In genomic region chr3L:21453623-21454022, dm6 we compare ENCODE assay signal across 2 fruit fly cellular contexts.
TF ChIP-seq lines count a peak whose summit lies in the region.

No protein-coding gene starts in this region.

TF ChIP-seq in whole organism, embryonic, 481 proteins besides CTCF, POLR2A, EP300 and RAD21 (continued from another document and continues in another):
- TF ChIP-seq CG34376 (GFP tag; optimal IDR thresholded peaks at IDR 0.05; lab: Kevin White, UChicago), result no peak
- peak; percentile 48 for TF ChIP-seq CG7556 (GFP tag; optimal IDR thresholded peaks at IDR 0.05; lab: Kevin White, UChicago)
- no peak for TF ChIP-seq HLHmδ (GFP tag; optimal IDR thresholded peaks at IDR 0.05; lab: Kevin White, UChicago)
- peak; percentile 58 for TF ChIP-seq CG2678 (tag; optimal IDR thresholded peaks at IDR 0.05; lab: Kevin White, UChicago)
- no peak for TF ChIP-seq CG15073 (GFP tag; optimal IDR thresholded peaks at IDR 0.05; lab: Kevin White, UChicago)
- TF ChIP-seq CG17328 (GFP tag; IDR thresholded peaks at IDR 0.05; lab: Robert Waterston, UW), result peak; percentile 70
- TF ChIP-seq Abd-B (GFP tag; optimal IDR thresholded peaks at IDR 0.05; lab: Kevin White, UChicago), result peak; percentile 28
- TF ChIP-seq Chrac-16 (GFP tag; optimal IDR thresholded peaks at IDR 0.05; lab: Kevin White, UChicago), result peak; percentile 58
- no peak for TF ChIP-seq CG17802 (tag; optimal IDR thresholded peaks at IDR 0.05; lab: Kevin White, UChicago)
- TF ChIP-seq dan (GFP tag; IDR thresholded peaks at IDR 0.05; lab: Robert Waterston, UW), result peak; percentile 36; the same call in 1 of the 2 replicates
- peak; percentile 12 for TF ChIP-seq Myb (GFP tag; optimal IDR thresholded peaks at IDR 0.05; lab: Kevin White, UChicago)
- peak; percentile 28 for TF ChIP-seq CG1529 (GFP tag; optimal IDR thresholded peaks at IDR 0.05; lab: Kevin White, UChicago)
- TF ChIP-seq Hey (tag; optimal IDR thresholded peaks at IDR 0.05; lab: Kevin White, UChicago), result no peak
- TF ChIP-seq CG17359 (tag; optimal IDR thresholded peaks at IDR 0.05; lab: Kevin White, UChicago), result peak; percentile 39
- TF ChIP-seq wek (GFP tag; optimal IDR thresholded peaks at IDR 0.05; lab: Kevin White, UChicago), result no peak
- peak; percentile 29 for TF ChIP-seq CG8359 (GFP tag; optimal IDR thresholded peaks at IDR 0.05; lab: Kevin White, UChicago; ENCODE audit: borderline replicate concordance)
- TF ChIP-seq chn (GFP tag; optimal IDR thresholded peaks at IDR 0.05; lab: Kevin White, UChicago), result peak; percentile 67
- TF ChIP-seq danr (GFP tag; IDR thresholded peaks at IDR 0.05; lab: Robert Waterston, UW), result no peak
- no peak for TF ChIP-seq fd102C (GFP tag; optimal IDR thresholded peaks at IDR 0.05; lab: Kevin White, UChicago)
- TF ChIP-seq CG7271 (tag; optimal IDR thresholded peaks at IDR 0.05; lab: Kevin White, UChicago), result no peak
- peak; percentile 32 for TF ChIP-seq btn (GFP tag; optimal IDR thresholded peaks at IDR 0.05; lab: Kevin White, UChicago)
- TF ChIP-seq Lhr (GFP tag; optimal IDR thresholded peaks at IDR 0.05; lab: Kevin White, UChicago), result no peak
- no peak for TF ChIP-seq CG15479 (GFP tag; optimal IDR thresholded peaks at IDR 0.05; lab: Kevin White, UChicago)
- TF ChIP-seq CG9817 (tag; optimal IDR thresholded peaks at IDR 0.05; lab: Kevin White, UChicago), result no peak
- no peak for TF ChIP-seq Dad (GFP tag; optimal IDR thresholded peaks at IDR 0.05; lab: Kevin White, UChicago)
- peak; percentile 79 for TF ChIP-seq CG9727 (GFP tag; optimal IDR thresholded peaks at IDR 0.05; lab: Kevin White, UChicago)
- no peak for TF ChIP-seq CG3838 (GFP tag; optimal IDR thresholded peaks at IDR 0.05; lab: Kevin White, UChicago)
- TF ChIP-seq NfI (GFP tag; optimal IDR thresholded peaks at IDR 0.05; lab: Kevin White, UChicago), result no peak
- TF ChIP-seq CG9797 (GFP tag; optimal IDR thresholded peaks at IDR 0.05; lab: Kevin White, UChicago), result no peak
- peak; percentile 17 for TF ChIP-seq CG10462 (GFP tag; optimal IDR thresholded peaks at IDR 0.05; lab: Kevin White, UChicago)
- TF ChIP-seq sens-2 (GFP tag; IDR thresholded peaks at IDR 0.05; lab: Robert Waterston, UW), result peak; percentile 31; the same call in 1 of the 2 replicates
- no peak for TF ChIP-seq Atf6 (GFP tag; IDR thresholded peaks at IDR 0.05; lab: Robert Waterston, UW)
- TF ChIP-seq run (tag; optimal IDR thresholded peaks at IDR 0.05; lab: Kevin White, UChicago), result no peak
- no peak for TF ChIP-seq Nf-YC (tag; optimal IDR thresholded peaks at IDR 0.05; lab: Kevin White, UChicago)
- no peak for TF ChIP-seq CG3163 (GFP tag; optimal IDR thresholded peaks at IDR 0.05; lab: Kevin White, UChicago)
- no peak for TF ChIP-seq CG10321 (GFP tag; IDR thresholded peaks at IDR 0.05; lab: Robert Waterston, UW)
- 0 out of 3 replicates have a peak, but pooled peaks have one; percentile 8 for TF ChIP-seq dysf (GFP tag; IDR thresholded peaks at IDR 0.05; lab: Robert Waterston, UW)
- no peak for TF ChIP-seq ase (GFP tag; IDR thresholded peaks at IDR 0.05; lab: Robert Waterston, UW)
- TF ChIP-seq NC2α (GFP tag; optimal IDR thresholded peaks at IDR 0.05; lab: Kevin White, UChicago), result peak; percentile 14
- no peak for TF ChIP-seq lmd (GFP tag; IDR thresholded peaks at IDR 0.05; lab: Robert Waterston, UW)
- 0 out of 3 replicates have a peak, but pooled peaks have one; percentile 48 for TF ChIP-seq Optix (GFP tag; IDR thresholded peaks at IDR 0.05; lab: Robert Waterston, UW)
- no peak for TF ChIP-seq MBD-R2 (GFP tag; IDR thresholded peaks at IDR 0.05; lab: Robert Waterston, UW)
- TF ChIP-seq Dip2 (GFP tag; IDR thresholded peaks at IDR 0.05; lab: Robert Waterston, UW), result no peak
- TF ChIP-seq CG9609 (GFP tag; optimal IDR thresholded peaks at IDR 0.05; lab: Kevin White, UChicago), result peak; percentile 37
- no peak for TF ChIP-seq sima (GFP tag; optimal IDR thresholded peaks at IDR 0.05; lab: Kevin White, UChicago)
- TF ChIP-seq crc (GFP tag; optimal IDR thresholded peaks at IDR 0.05; lab: Kevin White, UChicago), result no peak
- TF ChIP-seq vnd (GFP tag; IDR thresholded peaks at IDR 0.05; lab: Robert Waterston, UW; ENCODE audit: partially characterized antibody), result no peak
- TF ChIP-seq h (optimal IDR thresholded peaks at IDR 0.05; lab: Kevin White, UChicago), result no peak
- TF ChIP-seq hth (optimal IDR thresholded peaks at IDR 0.05; lab: Kevin White, UChicago), result no peak
- peak; percentile 84 for TF ChIP-seq croc (GFP tag; conservative IDR thresholded peaks at IDR 0.05; lab: Robert Waterston, UW)
- TF ChIP-seq Dek (tag; optimal IDR thresholded peaks at IDR 0.05; lab: Kevin White, UChicago), result no peak
- TF ChIP-seq gsb (GFP tag; IDR thresholded peaks at IDR 0.05; lab: Robert Waterston, UW), result no peak
- no peak for TF ChIP-seq sr (GFP tag; IDR thresholded peaks at IDR 0.05; lab: Robert Waterston, UW)
- TF ChIP-seq CG5245 (GFP tag; optimal IDR thresholded peaks at IDR 0.05; lab: Kevin White, UChicago), result peak; percentile 30
- TF ChIP-seq C15 (GFP tag; IDR thresholded peaks at IDR 0.05; lab: Robert Waterston, UW), result no peak
- TF ChIP-seq so (GFP tag; IDR thresholded peaks at IDR 0.05; lab: Robert Waterston, UW), result peak; percentile 48; the same call in 1 of the 3 replicates
- peak; percentile 21 for TF ChIP-seq pb (GFP tag; optimal IDR thresholded peaks at IDR 0.05; lab: Kevin White, UChicago)
- TF ChIP-seq fd64A (GFP tag; optimal IDR thresholded peaks at IDR 0.05; lab: Kevin White, UChicago), result peak; percentile 20
- peak; percentile 4 for TF ChIP-seq CG12104 (GFP tag; optimal IDR thresholded peaks at IDR 0.05; lab: Kevin White, UChicago)
- TF ChIP-seq stc (GFP tag; IDR thresholded peaks at IDR 0.05; lab: Robert Waterston, UW), result no peak; the same call in 1 of the 2 replicates
- TF ChIP-seq CG17186 (GFP tag; optimal IDR thresholded peaks at IDR 0.05; lab: Kevin White, UChicago), result no peak
- TF ChIP-seq tna (GFP tag; IDR thresholded peaks at IDR 0.05; lab: Robert Waterston, UW; ENCODE audit: partially characterized antibody), result no peak
- TF ChIP-seq Poxn (GFP tag; IDR thresholded peaks at IDR 0.05; lab: Robert Waterston, UW), result no peak
- no peak for TF ChIP-seq CG14014 (GFP tag; IDR thresholded peaks at IDR 0.05; lab: Robert Waterston, UW)
- no peak for TF ChIP-seq CG12299 (tag; optimal IDR thresholded peaks at IDR 0.05; lab: Kevin White, UChicago)
- no peak for TF ChIP-seq CG6765 (GFP tag; optimal IDR thresholded peaks at IDR 0.05; lab: Kevin White, UChicago)
- no peak for TF ChIP-seq CG4328 (GFP tag; optimal IDR thresholded peaks at IDR 0.05; lab: Kevin White, UChicago)
- no peak for TF ChIP-seq schlank (tag; optimal IDR thresholded peaks at IDR 0.05; lab: Kevin White, UChicago)

TF ChIP-seq in whole organism, prepupa, 60 proteins besides CTCF, POLR2A, EP300 and RAD21 (continued from another document):
- peak; percentile 40; the same call in 1 of the 2 replicates for TF ChIP-seq CG15336 (GFP tag; IDR thresholded peaks at IDR 0.05; lab: Robert Waterston, UW)
- TF ChIP-seq Ets21C (GFP tag; optimal IDR thresholded peaks at IDR 0.05; lab: Kevin White, UChicago), result no peak
- peak; percentile 64 for TF ChIP-seq spab (GFP tag; optimal IDR thresholded peaks at IDR 0.05; lab: Kevin White, UChicago)
- peak; percentile 62 for TF ChIP-seq CG10631 (GFP tag; optimal IDR thresholded peaks at IDR 0.05; lab: Kevin White, UChicago)
- peak; percentile 52 for TF ChIP-seq achi (GFP tag; optimal IDR thresholded peaks at IDR 0.05; lab: Kevin White, UChicago)
- no peak for TF ChIP-seq Blimp-1 (GFP tag; optimal IDR thresholded peaks at IDR 0.05; lab: Kevin White, UChicago)
- TF ChIP-seq Sox14 (GFP tag; optimal IDR thresholded peaks at IDR 0.05; lab: Kevin White, UChicago), result peak; percentile 48
- TF ChIP-seq pdm3 (GFP tag; optimal IDR thresholded peaks at IDR 0.05; lab: Kevin White, UChicago), result peak; percentile 59
- peak; percentile 11 for TF ChIP-seq net (GFP tag; optimal IDR thresholded peaks at IDR 0.05; lab: Kevin White, UChicago)
- peak; percentile 49 for TF ChIP-seq CG6792 (GFP tag; optimal IDR thresholded peaks at IDR 0.05; lab: Kevin White, UChicago)
- no peak for TF ChIP-seq cyc (GFP tag; optimal IDR thresholded peaks at IDR 0.05; lab: Kevin White, UChicago)
- TF ChIP-seq ss (GFP tag; optimal IDR thresholded peaks at IDR 0.05; lab: Kevin White, UChicago), result peak; percentile 17 to 55
- TF ChIP-seq lz (GFP tag; optimal IDR thresholded peaks at IDR 0.05; lab: Kevin White, UChicago), result peak; percentile 26
- no peak for TF ChIP-seq dac (GFP tag; optimal IDR thresholded peaks at IDR 0.05; lab: Kevin White, UChicago)
- TF ChIP-seq esn (GFP tag; optimal IDR thresholded peaks at IDR 0.05; lab: Kevin White, UChicago), result peak; percentile 21
- peak; percentile 85 for TF ChIP-seq dsx (GFP tag; optimal IDR thresholded peaks at IDR 0.05; lab: Kevin White, UChicago; ENCODE audit: poor library complexity, severe bottlenecking)
- peak; percentile 86 for TF ChIP-seq Eip78C (GFP tag; lab: Kevin White, UChicago)
- TF ChIP-seq svp (GFP tag; lab: Kevin White, UChicago), result peak; percentile 74
- TF ChIP-seq fkh (GFP tag; optimal IDR thresholded peaks at IDR 0.05; lab: Kevin White, UChicago), result no peak
- peak; percentile 68 for TF ChIP-seq CG10669 (GFP tag; optimal IDR thresholded peaks at IDR 0.05; lab: Kevin White, UChicago)
TF ChIP-seq in whole organism, prepupa: peak in this region for 38.
